Fruit fly (Drosophila melanogaster): ENCODE results near the gene CG46468.

dm6 chr2L:9591146-9591545, 25.9 kb upstream of the CG46468 start:
- TF ChIP-seq CG11398 (GFP tag; optimal IDR thresholded peaks at IDR 0.05) (no peak), Blimp-1 (GFP tag; optimal IDR thresholded peaks at IDR 0.05) (no peak), CG13296 (GFP tag; optimal IDR thresholded peaks at IDR 0.05) (no peak), sim (GFP tag; IDR thresholded peaks at IDR 0.05) (no peak), NC2β (GFP tag; optimal IDR thresholded peaks at IDR 0.05) (no peak), CG17361 (GFP tag; IDR thresholded peaks at IDR 0.05) (no peak), pho (GFP tag; optimal IDR thresholded peaks at IDR 0.05) (no peak), CG11560 (tag; IDR thresholded peaks at IDR 0.05) (no peak), CG31388 (GFP tag; optimal IDR thresholded peaks at IDR 0.05) (no peak), CG12391 (tag; optimal IDR thresholded peaks at IDR 0.05) (no peak)
